Fruit fly (Drosophila melanogaster): ENCODE data around the gene Abd-B.

DNA sequence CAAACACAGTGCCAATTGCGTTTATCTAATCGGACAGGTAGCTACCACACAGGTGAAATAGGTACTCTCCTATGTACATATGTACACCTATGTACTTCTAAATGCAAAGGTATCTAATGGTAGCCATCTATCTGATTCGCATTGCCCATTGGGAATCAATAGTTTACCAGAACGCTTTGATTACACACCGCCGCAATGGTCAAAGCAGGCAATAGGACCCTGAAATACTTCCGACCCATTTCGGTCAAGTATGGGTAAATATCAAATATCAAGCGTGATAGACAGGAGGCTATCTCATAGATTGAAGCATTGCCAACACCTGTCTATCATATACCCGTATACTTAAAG is 36.6 kb upstream of the Abd-B start:
- TF ChIP-seq CG1832 (GFP tag; optimal IDR thresholded peaks at IDR 0.05) (no peak), da (GFP tag; optimal IDR thresholded peaks at IDR 0.05) (no peak), stwl (tag; optimal IDR thresholded peaks at IDR 0.05) (no peak), Nf-YB (GFP tag; optimal IDR thresholded peaks at IDR 0.05) (no peak), Opbp (GFP tag; IDR thresholded peaks at IDR 0.05; ENCODE audit: partially characterized antibody) (no peak), vfl (GFP tag; optimal IDR thresholded peaks at IDR 0.05) (no peak), CG11398 (GFP tag; optimal IDR thresholded peaks at IDR 0.05) (no peak), CG14441 (GFP tag; IDR thresholded peaks at IDR 0.05) (no peak), pan (optimal IDR thresholded peaks at IDR 0.05) (no peak), pan (GFP tag; optimal IDR thresholded peaks at IDR 0.05 in 1 of 2, IDR thresholded peaks at IDR 0.05 in 1 of 2) (no peak)

Data from whole organism, embryonic.